Worm (Caenorhabditis elegans): ENCODE measurements around the gene K08H2.3.

The K08H2.3 gene

DNA sequence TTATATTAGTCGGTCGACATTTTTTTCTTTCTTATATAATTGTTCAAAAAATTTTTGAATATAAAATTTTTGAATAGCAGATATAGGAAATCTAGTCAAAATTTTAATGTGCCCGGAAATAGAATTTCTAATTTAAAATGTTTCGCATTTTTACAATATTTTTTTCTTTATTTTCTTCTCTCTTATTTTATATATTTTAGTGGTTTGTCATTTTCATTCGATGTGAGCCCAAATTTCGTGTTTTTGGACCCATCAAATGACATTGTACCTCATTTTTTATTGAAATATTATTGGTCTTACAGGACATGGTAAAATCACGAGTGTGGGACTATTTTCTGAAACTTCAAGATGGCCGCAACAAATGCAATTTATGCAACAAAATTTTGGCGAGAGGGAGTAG, 25.0 kb downstream of the K08H2.3 start, which contains the start of gene K09A11.1:
Gene K09A11.1, plus strand, starts transcription at position 301 of the 400 bp plus-strand sequence.
- no peak for TF ChIP-seq unc-62 (GFP tag; optimal IDR thresholded peaks at IDR 0.05)

DNA sequence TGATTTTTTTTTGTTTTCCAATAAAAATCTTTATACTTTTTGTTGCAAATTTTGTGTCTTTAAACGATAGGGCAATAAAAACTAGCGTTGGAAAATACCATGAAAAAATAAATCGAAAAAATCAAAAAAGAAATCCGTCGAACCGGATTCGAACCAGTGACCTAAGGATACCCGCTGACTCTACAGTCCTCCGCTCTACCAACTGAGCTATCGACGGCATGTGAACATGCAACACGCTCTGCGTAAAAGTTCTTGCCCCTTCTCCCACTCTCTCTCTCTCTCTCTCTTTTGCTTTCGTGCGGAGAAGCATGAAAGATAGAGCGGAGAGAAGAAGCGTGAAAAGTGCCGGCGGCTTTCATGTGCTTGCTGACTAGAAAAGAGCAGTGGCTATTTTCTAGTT, 27.3 kb downstream of the K08H2.3 start:
- TF ChIP-seq unc-62 (GFP tag; optimal IDR thresholded peaks at IDR 0.05), result no peak

DNA sequence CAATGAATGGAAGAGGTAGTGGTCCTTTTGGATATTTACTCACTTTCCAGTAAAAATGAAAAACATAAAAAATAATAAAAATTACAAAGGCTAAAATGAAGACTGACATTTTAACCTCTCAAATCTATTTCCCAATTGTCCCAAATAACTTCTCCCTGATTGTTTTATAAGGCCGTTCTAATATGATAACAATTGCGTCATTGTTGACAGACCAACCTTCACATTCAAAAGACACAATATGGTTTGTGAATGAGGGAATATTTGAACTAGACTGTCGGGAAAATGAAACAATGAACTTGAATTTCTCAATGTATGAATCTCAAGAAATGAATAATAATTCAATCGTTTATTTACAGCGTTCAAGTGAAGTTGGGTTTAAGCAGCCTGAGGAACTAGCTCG, 30.0 kb downstream of the K08H2.3 start, which contains the start of gene cyp-14A1:
Gene cyp-14A1, minus strand, starts transcription at position 126 of the 400 bp plus-strand sequence.
- TF ChIP-seq unc-62 (GFP tag; optimal IDR thresholded peaks at IDR 0.05), result no peak

DNA sequence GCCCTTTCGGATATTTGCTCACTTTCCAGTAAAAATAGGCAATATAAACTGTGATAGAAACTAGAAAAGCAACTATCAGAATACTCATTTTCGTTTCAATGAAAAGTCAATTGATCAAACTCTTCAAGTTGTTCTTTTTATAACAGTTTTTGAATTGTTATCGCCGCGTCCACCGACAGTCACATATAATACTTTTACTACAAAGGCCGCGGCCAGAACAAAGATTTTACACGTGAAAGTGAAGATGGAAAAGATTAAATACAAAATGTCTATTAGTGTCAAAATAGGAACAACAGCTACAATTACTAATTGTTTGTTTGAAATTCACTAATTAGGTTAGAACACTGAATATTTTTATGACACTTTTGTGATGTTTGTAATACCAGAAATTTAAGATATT, 32.4 kb downstream of the K08H2.3 start, which contains the start of gene cyp-14A2:
Gene cyp-14A2, minus strand, starts transcription at position 101 of the 400 bp plus-strand sequence.
- no peak for TF ChIP-seq unc-62 (GFP tag; optimal IDR thresholded peaks at IDR 0.05)

DNA sequence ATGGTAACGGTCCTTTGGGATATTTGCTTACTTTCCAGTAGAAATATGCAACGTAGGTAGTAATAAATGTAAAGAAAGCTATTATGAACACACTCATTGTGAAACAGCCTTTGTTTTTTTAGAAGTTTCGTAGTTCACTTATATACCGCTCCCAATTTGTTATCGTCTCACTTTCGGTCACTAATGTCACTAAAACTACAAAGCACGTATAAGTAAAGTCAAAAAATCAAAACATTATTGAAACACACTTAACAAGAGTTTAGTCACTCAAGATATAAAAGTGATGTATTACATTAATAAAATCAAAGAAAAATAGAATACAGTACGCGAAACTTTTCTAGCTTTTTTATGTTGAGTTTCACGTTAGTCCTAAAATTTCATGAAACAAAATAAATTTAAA, 36.9 kb downstream of the K08H2.3 start, which contains the start of gene cyp-14A3:
Gene cyp-14A3, minus strand, starts transcription at position 101 of the 400 bp plus-strand sequence.
- TF ChIP-seq unc-62 (GFP tag; optimal IDR thresholded peaks at IDR 0.05), result no peak

DNA sequence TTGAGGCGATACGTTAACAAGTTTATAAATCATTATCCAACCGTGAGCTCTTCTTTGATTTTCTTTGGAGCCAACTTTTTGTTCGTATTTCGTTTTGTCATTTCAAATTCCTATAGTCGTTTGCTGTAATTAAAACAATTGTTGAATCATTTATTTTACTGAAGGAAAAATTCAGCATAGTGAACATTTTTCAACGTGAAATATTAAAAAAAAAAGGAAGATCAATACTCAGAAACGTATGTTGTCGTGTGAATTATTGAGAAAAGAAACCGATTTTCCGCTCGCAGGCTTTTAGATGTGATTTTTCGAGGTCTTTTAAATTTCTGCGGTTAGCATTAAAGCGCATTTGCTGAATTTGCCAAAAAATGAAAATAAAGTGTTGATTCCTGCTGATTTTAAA, 41.7 kb downstream of the K08H2.3 start, which contains the start of gene phf-33:
Gene phf-33, minus strand, starts transcription at position 101 of the 400 bp plus-strand sequence.
- no peak for TF ChIP-seq unc-62 (GFP tag; optimal IDR thresholded peaks at IDR 0.05)

DNA sequence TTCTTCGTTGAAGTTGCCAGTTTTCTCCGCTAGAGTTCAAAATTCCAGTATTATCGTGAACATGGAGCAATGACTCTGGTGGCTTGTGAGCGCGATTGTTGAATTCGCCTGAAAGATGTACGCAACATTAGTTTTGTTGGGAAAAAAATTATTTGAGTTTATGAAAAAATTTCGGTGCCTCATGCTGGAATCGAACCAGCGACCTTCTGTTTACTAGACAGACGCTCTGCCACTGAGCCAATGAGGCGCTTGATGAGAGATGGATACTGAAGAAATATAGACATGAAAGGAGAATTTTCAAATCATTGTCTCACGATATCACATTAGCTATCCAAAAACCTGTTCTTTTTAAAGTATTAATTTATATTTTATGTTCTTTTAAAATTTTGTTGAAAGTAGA, 46.3 kb downstream of the K08H2.3 start:
- TF ChIP-seq unc-62 (GFP tag; optimal IDR thresholded peaks at IDR 0.05), result no peak

DNA sequence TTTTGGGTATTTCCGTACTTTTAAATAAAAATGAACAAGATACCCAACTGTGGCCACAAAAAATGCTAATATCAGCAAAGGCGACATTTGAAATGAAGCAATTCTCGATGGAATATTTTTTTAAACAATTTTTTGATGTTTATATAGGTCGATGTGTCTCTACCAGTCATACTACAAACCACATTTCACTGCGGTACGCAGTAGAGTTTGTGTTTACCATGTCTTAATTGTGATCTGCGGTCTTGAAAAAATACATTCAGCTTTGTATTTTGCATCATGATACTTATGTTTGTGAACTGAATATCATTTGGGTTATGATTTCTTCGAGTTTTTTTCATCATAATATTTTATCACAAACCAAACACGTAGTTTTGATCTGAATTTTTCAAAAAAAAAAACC, 46.9 kb downstream of the K08H2.3 start, which contains the start of gene cyp-14A4:
Gene cyp-14A4, minus strand, starts transcription at position 107 of the 400 bp plus-strand sequence.
- TF ChIP-seq unc-62 (GFP tag; optimal IDR thresholded peaks at IDR 0.05), result no peak

DNA sequence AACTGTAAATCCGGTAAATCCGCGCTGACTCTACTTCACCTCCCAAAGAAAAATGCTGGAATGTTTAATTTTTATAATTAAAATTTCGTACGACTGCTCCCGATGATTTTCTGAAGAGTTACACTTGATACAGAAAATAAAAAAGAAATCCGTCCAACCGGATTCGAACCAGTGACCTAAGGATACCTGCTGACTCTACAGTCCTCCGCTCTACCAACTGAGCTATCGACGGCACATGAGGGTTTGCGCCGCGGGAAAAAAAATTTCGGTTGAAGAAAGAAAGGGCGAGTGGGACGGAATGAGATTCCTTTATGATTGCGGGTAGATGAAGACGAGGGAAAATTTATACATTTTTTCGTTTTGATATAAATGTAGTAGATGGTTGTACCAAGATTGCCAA, 47.4 kb downstream of the K08H2.3 start:
- TF ChIP-seq unc-62 (GFP tag; optimal IDR thresholded peaks at IDR 0.05), result no peak

DNA sequence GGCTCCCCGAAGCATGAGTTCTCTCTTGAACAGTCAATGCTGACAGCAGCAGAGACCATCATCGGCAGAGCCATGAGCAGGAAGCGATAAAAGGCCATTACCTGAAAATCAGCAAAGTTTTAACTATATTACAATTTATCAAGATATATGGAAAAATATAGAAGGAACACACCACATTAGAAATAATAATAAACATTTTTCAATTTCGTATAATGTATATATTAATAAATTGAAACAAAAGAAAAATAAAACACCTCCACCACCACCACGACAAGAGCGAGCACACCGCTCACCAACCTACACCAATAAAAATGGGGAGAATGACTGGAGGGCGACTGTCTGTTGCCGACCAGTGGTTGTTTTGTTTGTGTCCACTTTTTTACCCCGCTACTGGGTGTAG, 49.3 kb downstream of the K08H2.3 start, which contains the start of gene R04D3.2:
Gene R04D3.2, minus strand, starts transcription at position 101 of the 400 bp plus-strand sequence.
- TF ChIP-seq unc-62 (GFP tag; optimal IDR thresholded peaks at IDR 0.05), result no peak
